Worm (Caenorhabditis elegans) whole organism, late embryonic: ENCODE data around the gene lury-1.

Experiments used
- K02D7.2 ChIP-seq: sonication (generic microtip); optimal IDR thresholded peaks from 2 replicates; lab custom pipeline; 2017; ENCODE audit warnings: mild to moderate bottlenecking, missing genetic modification characterization, missing compliant biosample characterization
- ama-1 ChIP-seq: fragments of 150-350 bp; optimal IDR thresholded peaks from 2 replicates; lab custom pipeline; 2014
- ceh-14 ChIP-seq: sonication (generic microtip); optimal IDR thresholded peaks from 2 replicates; lab custom pipeline; 2016; ENCODE audit warnings: missing genotype, missing genetic modification characterization, missing compliant biosample characterization
- ceh-48 ChIP-seq: sonication (generic microtip); optimal IDR thresholded peaks from 2 replicates; lab custom pipeline; 2016; ENCODE audit warnings: missing genetic modification characterization, inconsistent platforms, missing compliant biosample characterization
- ceh-9 ChIP-seq: sonication (generic microtip); optimal IDR thresholded peaks from 2 replicates; lab custom pipeline; 2016; ENCODE audit warnings: mild to moderate bottlenecking, missing genetic modification characterization, inconsistent platforms, missing compliant biosample characterization
- ets-4 ChIP-seq: sonication (generic microtip); optimal IDR thresholded peaks from 2 replicates; lab custom pipeline; 2016; ENCODE audit warnings: missing genetic modification characterization, missing compliant biosample characterization
- fax-1 ChIP-seq: sonication (generic microtip); optimal IDR thresholded peaks from 2 replicates; lab custom pipeline; 2016; ENCODE audit warnings: missing genotype, missing genetic modification characterization, missing compliant biosample characterization
- madf-2 ChIP-seq: sonication (generic microtip); optimal IDR thresholded peaks from 2 replicates; lab custom pipeline; 2017; ENCODE audit warnings: missing genetic modification characterization, missing compliant biosample characterization
- mec-3 ChIP-seq: sonication (generic microtip); optimal IDR thresholded peaks from 2 replicates; lab custom pipeline; 2016; ENCODE audit warnings: borderline replicate concordance, missing genetic modification characterization, missing compliant biosample characterization
- nfya-1 ChIP-seq: sonication (generic microtip); optimal IDR thresholded peaks from 2 replicates; lab custom pipeline; 2017; ENCODE audit warnings: missing genetic modification characterization, mild to moderate bottlenecking, missing compliant biosample characterization, antibody characterized with exemption, moderate library complexity
- sox-2 ChIP-seq: fragments of 200-800 bp; sonication (Bioruptor generic); IDR thresholded peaks from 2 replicates; pipeline ENCODE4 v1.3.6; 2022; ENCODE audit warnings: missing genetic modification reagents, missing genetic modification characterization, missing compliant biosample characterization
- unc-86 ChIP-seq: sonication (generic microtip); optimal IDR thresholded peaks from 2 replicates; lab custom pipeline; 2016; ENCODE audit warnings: missing genetic modification characterization, missing compliant biosample characterization

DNA sequence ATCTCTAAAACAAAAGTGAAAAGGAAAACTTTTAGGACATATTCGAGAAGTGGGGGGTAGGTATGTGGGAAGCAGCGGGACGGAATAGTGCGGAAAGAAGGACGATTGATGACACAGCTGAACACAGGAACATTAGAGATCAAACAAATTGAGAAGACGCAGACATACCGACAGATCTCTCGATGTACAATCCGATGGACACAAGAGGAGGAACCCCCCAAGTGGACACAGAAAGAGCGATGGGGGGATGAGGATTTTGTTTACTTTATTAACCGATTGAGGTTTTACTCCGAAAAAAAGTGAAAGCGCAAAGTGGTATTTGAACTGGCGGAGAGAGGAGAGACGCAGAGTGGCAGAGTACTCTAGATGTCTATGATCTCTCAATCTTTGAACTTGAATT is 8.1 kb upstream of the lury-1 start:
- no peak for TF ChIP-seq K02D7.2 (tag; lab: Kevin White, UChicago)
- TF ChIP-seq ceh-48 (tag; lab: Kevin White, UChicago): no peak
- peak; percentile 44 for TF ChIP-seq nfya-1
- no peak for TF ChIP-seq mec-3 (tag; lab: Kevin White, UChicago)
- TF ChIP-seq ama-1 (lab: Kevin White, UChicago): no peak
- no peak for TF ChIP-seq ceh-9
- no peak for TF ChIP-seq fax-1 (tag; lab: Kevin White, UChicago)
- no peak for TF ChIP-seq sox-2 (GFP tag; lab: Robert Waterston, UW)
- no peak for TF ChIP-seq ceh-14 (tag; lab: Kevin White, UChicago)
- no peak for TF ChIP-seq ets-4 (tag; lab: Kevin White, UChicago)
- no peak for TF ChIP-seq madf-2
- TF ChIP-seq unc-86 (tag; lab: Kevin White, UChicago): no peak
